Fruit fly (Drosophila melanogaster) whole organism, prepupa: ENCODE measurements around the gene lace.

ENCODE experiments used
- CG16779 ChIP-seq: fragments of 200-800 bp; sonication (Bioruptor generic); optimal IDR thresholded peaks from 3 replicates; lab custom pipeline; 2017; ENCODE audit warnings: missing biosample characterization, mild to moderate bottlenecking, missing genetic modification characterization
- CG4318 ChIP-seq: fragments of 200-800 bp; sonication (Bioruptor generic); optimal IDR thresholded peaks from 3 replicates; lab custom pipeline; 2017; ENCODE audit warnings: missing biosample characterization, mild to moderate bottlenecking, missing genetic modification characterization
- CG8119 ChIP-seq: fragments of 200-800 bp; sonication (Bioruptor generic); IDR thresholded peaks from 3 replicates; pipeline ENCODE4 v1.3.6; 2022; ENCODE audit warnings: missing biosample characterization, missing genetic modification characterization
- Ets21C ChIP-seq: fragments of 200-800 bp; sonication (Bioruptor generic); optimal IDR thresholded peaks from 3 replicates; lab custom pipeline; 2016; ENCODE audit warnings: missing biosample characterization, missing genetic modification characterization
- Met ChIP-seq: fragments of 200-800 bp; sonication (Bioruptor generic); optimal IDR thresholded peaks from 3 replicates; lab custom pipeline; 2016; ENCODE audit warnings: missing biosample characterization, missing genetic modification characterization
- OdsH ChIP-seq: fragments of 200-800 bp; sonication (Bioruptor generic); optimal IDR thresholded peaks from 3 replicates; lab custom pipeline; 2016; ENCODE audit warnings: missing biosample characterization, missing genetic modification characterization
- Sox102F ChIP-seq: fragments of 200-800 bp; sonication (Bioruptor generic); optimal IDR thresholded peaks from 2 replicates; lab custom pipeline; 2016; ENCODE audit warnings: missing biosample characterization, mild to moderate bottlenecking, missing genetic modification characterization
- salr ChIP-seq, 2 experiments: fragments of 200-800 bp; sonication (Bioruptor generic); optimal IDR thresholded peaks; 3 replicates each; lab custom pipeline; 2016 to 2018; ENCODE audit warnings: missing biosample characterization in 2 of 2, missing genetic modification characterization in 2 of 2, mild to moderate bottlenecking in 1 of 2

- TF ChIP-seq OdsH (GFP tag; lab: Kevin White, UChicago) (peak; percentile 10), CG8119 (GFP tag; lab: Robert Waterston, UW) (peak; percentile 65), Met (no peak), salr (GFP tag; optimal IDR thresholded peaks at IDR 0.05; lab: Kevin White, UChicago) (no peak), Sox102F (no peak), CG4318 (GFP tag; lab: Kevin White, UChicago) (no peak), CG16779 (tag; lab: Kevin White, UChicago) (no peak), Ets21C (GFP tag; lab: Kevin White, UChicago) (no peak)
Measured at dm6 chr2L:15468776-15469175, 30.2 kb upstream of the lace start.
